Worm (Caenorhabditis elegans) whole organism, L4 larva: ENCODE data around the gene ZC204.13.

Experiments
- F37D6.2 ChIP-seq: sonication (generic microtip); optimal IDR thresholded peaks from 2 replicates; lab custom pipeline; 2016; ENCODE audit warnings: mild to moderate bottlenecking, missing genetic modification characterization, missing compliant biosample characterization
- T26A8.4 ChIP-seq: fragments of 200-800 bp; sonication (Bioruptor generic); IDR thresholded peaks from 2 replicates; pipeline ENCODE4 v1.3.6; 2022; ENCODE audit warnings: missing genetic modification characterization, missing compliant biosample characterization
- Y105C5A.15 ChIP-seq: fragments of 200-800 bp; sonication (Bioruptor generic); IDR thresholded peaks from 2 replicates; pipeline ENCODE4 v1.3.6; 2022; ENCODE audit warnings: missing genetic modification characterization, missing compliant biosample characterization
- Y75B8A.6 ChIP-seq: fragments of 200-800 bp; sonication (Bioruptor generic); IDR thresholded peaks from 2 replicates; pipeline ENCODE4 v1.3.6; 2022; ENCODE audit warnings: missing genetic modification reagents, missing genetic modification characterization, missing compliant biosample characterization
- aha-1 ChIP-seq: fragments of 150-350 bp; peaks from one replicate; lab custom pipeline; 2014; ENCODE audit warnings: missing biosample characterization, missing genetic modification characterization
- ama-1 ChIP-seq: fragments of 150-350 bp; optimal IDR thresholded peaks from 2 replicates; lab custom pipeline; 2014; ENCODE audit warnings: inconsistent platforms, mixed read lengths
- ceh-28 ChIP-seq: fragments of 150-350 bp; optimal IDR thresholded peaks from 2 replicates; lab custom pipeline; 2014; ENCODE audit warnings: missing biosample characterization, missing genetic modification reagents, missing genetic modification characterization
- daf-16 ChIP-seq, 3 experiments: sonication (generic microtip); optimal IDR thresholded peaks; 2 replicates each; lab custom pipeline; 2016 to 2017; ENCODE audit warnings: missing genetic modification characterization in 3 of 3, missing genetic modification reagents in 3 of 3, mild to moderate bottlenecking in 2 of 3, missing compliant biosample characterization in 2 of 3, missing biosample characterization in 1 of 3, moderate library complexity in 1 of 3
- dmd-6 ChIP-seq: fragments of 200-800 bp; sonication (Bioruptor generic); IDR thresholded peaks from 2 replicates; pipeline ENCODE4 v1.3.6; 2022; ENCODE audit warnings: missing genetic modification reagents, missing genetic modification characterization, missing compliant biosample characterization
- duxl-1 ChIP-seq: sonication (generic microtip); optimal IDR thresholded peaks from 2 replicates; lab custom pipeline; 2016; ENCODE audit warnings: mild to moderate bottlenecking, missing genetic modification characterization, moderate library complexity, missing compliant biosample characterization; ENCODE audit not compliant: poor library complexity
- egl-43 ChIP-seq: fragments of 200-800 bp; sonication (Bioruptor generic); IDR thresholded peaks from 2 replicates; pipeline ENCODE4 v1.3.6; 2022; ENCODE audit warnings: missing genetic modification reagents, missing genetic modification characterization, missing compliant biosample characterization
- fkh-10 ChIP-seq: fragments of 150-350 bp; optimal IDR thresholded peaks from 2 replicates; lab custom pipeline; 2014; ENCODE audit warnings: missing biosample characterization, missing genetic modification reagents, missing genetic modification characterization
- hif-1 ChIP-seq, 2 experiments: sonication (generic microtip); optimal IDR thresholded peaks; 2 replicates each; lab custom pipeline; 2016 to 2017; ENCODE audit warnings: missing compliant biosample characterization in 2 of 2, missing genetic modification characterization in 2 of 2, missing genetic modification reagents in 2 of 2, missing genotype in 2 of 2, mild to moderate bottlenecking in 1 of 2
- hlh-11 ChIP-seq: fragments of 200-800 bp; sonication (Bioruptor generic); optimal IDR thresholded peaks from 2 replicates; lab custom pipeline; 2018; ENCODE audit warnings: mild to moderate bottlenecking, missing genetic modification characterization, missing compliant biosample characterization
- hmg-1.1 ChIP-seq: fragments of 200-800 bp; sonication (Bioruptor generic); IDR thresholded peaks from 2 replicates; pipeline ENCODE4 v1.3.6; 2022; ENCODE audit warnings: missing genetic modification reagents, missing genetic modification characterization, missing compliant biosample characterization
- lim-7 ChIP-seq: fragments of 200-800 bp; sonication (Bioruptor generic); IDR thresholded peaks from 2 replicates; pipeline ENCODE4 v1.3.6; 2022; ENCODE audit warnings: missing genetic modification characterization, missing compliant biosample characterization
- lin-29 ChIP-seq: fragments of 200-800 bp; sonication (Bioruptor generic); IDR thresholded peaks from 2 replicates; pipeline ENCODE4 v1.3.6; 2022; ENCODE audit warnings: missing genetic modification reagents, missing genetic modification characterization, missing compliant biosample characterization
- lir-3 ChIP-seq: sonication (generic microtip); optimal IDR thresholded peaks from 2 replicates; lab custom pipeline; 2016; ENCODE audit warnings: mild to moderate bottlenecking, missing genetic modification characterization, missing compliant biosample characterization
- mdl-1 ChIP-seq, 2 experiments: fragments of 150-350 bp in 1 of 2; sonication (generic microtip) in 1 of 2; optimal IDR thresholded peaks; 2 replicates each; lab custom pipeline; 2014 to 2017; ENCODE audit warnings: missing biosample characterization in 2 of 2, missing genetic modification characterization in 2 of 2
- mes-2 ChIP-seq: sonication (generic microtip); optimal IDR thresholded peaks from 2 replicates; lab custom pipeline; 2016; ENCODE audit warnings: missing genotype, mild to moderate bottlenecking, missing genetic modification characterization, missing compliant biosample characterization; ENCODE audit not compliant: poor library complexity, severe bottlenecking
- mxl-3 ChIP-seq: fragments of 200-800 bp; sonication (Bioruptor generic); optimal IDR thresholded peaks from 2 replicates; lab custom pipeline; 2018; ENCODE audit warnings: mild to moderate bottlenecking, missing genetic modification characterization, missing compliant biosample characterization
- nhr-102 ChIP-seq: sonication (generic microtip); optimal IDR thresholded peaks from 2 replicates; lab custom pipeline; 2016; ENCODE audit warnings: mild to moderate bottlenecking, missing genetic modification characterization, moderate library complexity, missing compliant biosample characterization
- nhr-28 ChIP-seq: fragments of 150-350 bp; optimal IDR thresholded peaks from 2 replicates; lab custom pipeline; 2014; ENCODE audit warnings: missing biosample characterization, missing genetic modification characterization
- nhr-41 ChIP-seq: fragments of 200-800 bp; sonication (Bioruptor generic); IDR thresholded peaks from 2 replicates; pipeline ENCODE4 v1.3.6; 2022; ENCODE audit warnings: missing genetic modification reagents, missing genetic modification characterization, missing compliant biosample characterization
- nhr-48 ChIP-seq: sonication (generic microtip); optimal IDR thresholded peaks from 2 replicates; lab custom pipeline; 2016; ENCODE audit warnings: mild to moderate bottlenecking, missing genetic modification characterization, missing compliant biosample characterization
- pqm-1 ChIP-seq: sonication (generic microtip); optimal IDR thresholded peaks from 2 replicates; lab custom pipeline; 2017; ENCODE audit warnings: missing biosample characterization, missing genetic modification characterization
- set-16 ChIP-seq: fragments of 200-800 bp; sonication (Bioruptor generic); IDR thresholded peaks from 2 replicates; pipeline ENCODE4 v1.3.6; 2022; ENCODE audit warnings: missing genetic modification reagents, missing genetic modification characterization, missing compliant biosample characterization
- unc-62 ChIP-seq, 3 experiments: fragments of 150-350 bp in 1 of 3; sonication (generic microtip); optimal IDR thresholded peaks in 2 of 3; peaks in 1 of 3; 1 replicate in 1 of 3; 2 replicates in 2 of 3; lab custom pipeline; 2014 to 2017; ENCODE audit warnings: missing biosample characterization in 3 of 3, missing genetic modification characterization in 3 of 3, missing genetic modification reagents in 3 of 3, missing genotype in 1 of 3
- zfp-3 ChIP-seq: fragments of 200-800 bp; sonication (Bioruptor generic); conservative IDR thresholded peaks from 2 replicates; pipeline ENCODE4 v1.3.6; 2022; ENCODE audit warnings: missing genetic modification reagents, missing genetic modification characterization, missing compliant biosample characterization
- ztf-11 ChIP-seq: fragments of 150-350 bp; optimal IDR thresholded peaks from 2 replicates; lab custom pipeline; 2014; ENCODE audit warnings: missing biosample characterization, missing genetic modification characterization

ZC204.13 gene

ce11 chrII:1670985-1671384 lies 10.2 kb upstream of the ZC204.13 start:
- TF ChIP-seq aha-1 (tag; lab: Kevin White, UChicago) (peak; percentile 91), zfp-3 (GFP tag; lab: Robert Waterston, UW) (no peak)
- TF ChIP-seq, all 104 proteins: peak for 1

DNA sequence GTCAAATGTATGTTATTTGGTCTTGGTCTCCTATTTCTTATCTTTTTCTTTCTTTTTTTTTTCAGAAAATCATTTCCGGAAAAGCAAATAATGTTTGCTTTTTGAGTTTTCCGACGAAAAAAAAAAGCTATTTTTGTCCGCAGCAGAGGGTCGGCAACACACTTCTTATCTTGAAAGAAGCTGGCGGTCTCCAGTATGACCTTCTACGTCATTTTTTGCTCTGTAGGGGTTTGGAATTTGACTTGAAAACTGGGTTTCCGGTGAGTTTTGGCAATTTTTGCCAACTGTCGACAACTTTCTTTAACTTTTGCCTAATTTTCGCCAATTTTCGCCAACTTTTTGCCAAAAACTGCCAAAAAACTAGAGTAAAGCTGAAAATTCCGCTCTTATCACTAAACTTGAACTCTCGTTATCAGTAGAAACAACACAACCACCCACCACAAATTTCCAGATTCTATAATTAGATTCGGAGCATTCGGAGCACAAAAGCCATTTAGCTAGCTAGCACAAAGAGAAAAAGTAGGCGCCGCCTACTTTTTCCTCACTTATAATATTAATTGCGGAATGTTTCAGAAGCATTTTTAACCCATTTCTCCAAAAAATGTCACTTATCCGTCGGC lies 9.6 kb upstream of the ZC204.13 start, which contains the start of gene nhx-6:
TSS of gene nhx-6 (plus strand) at position 570 of the 620 bp plus-strand sequence.
- TF ChIP-seq lim-7 (GFP tag; lab: Robert Waterston, UW) (no peak), Y105C5A.15 (GFP tag; lab: Robert Waterston, UW) (no peak), nhr-28 (tag; lab: Kevin White, UChicago) (peak; percentile 6), ceh-28 (tag; lab: Kevin White, UChicago) (no peak), hlh-11 (tag; lab: Kevin White, UChicago) (peak; percentile 25), aha-1 (tag; lab: Kevin White, UChicago) (peak; percentile 46), F37D6.2 (no peak)

- TF ChIP-seq nhr-28 (tag; lab: Kevin White, UChicago) (no peak), ama-1 (lab: Kevin White, UChicago) (no peak), ztf-11 (no peak), set-16 (GFP tag; lab: Robert Waterston, UW) (no peak), unc-62 (GFP tag; optimal IDR thresholded peaks at IDR 0.05 in 1 of 2; lab: Kevin White, UChicago) (peak in 1 of 2 experiments; percentile 62), unc-62 (tag; optimal IDR thresholded peaks at IDR 0.05; lab: Kevin White, UChicago) (no peak)
These were observed 8.1 kb upstream of the ZC204.13 start, which contains the start of gene srw-97 for ce11 chrII:1668913-1669312. Gene srw-97, minus strand, starts transcription at chrII:1669013.

DNA sequence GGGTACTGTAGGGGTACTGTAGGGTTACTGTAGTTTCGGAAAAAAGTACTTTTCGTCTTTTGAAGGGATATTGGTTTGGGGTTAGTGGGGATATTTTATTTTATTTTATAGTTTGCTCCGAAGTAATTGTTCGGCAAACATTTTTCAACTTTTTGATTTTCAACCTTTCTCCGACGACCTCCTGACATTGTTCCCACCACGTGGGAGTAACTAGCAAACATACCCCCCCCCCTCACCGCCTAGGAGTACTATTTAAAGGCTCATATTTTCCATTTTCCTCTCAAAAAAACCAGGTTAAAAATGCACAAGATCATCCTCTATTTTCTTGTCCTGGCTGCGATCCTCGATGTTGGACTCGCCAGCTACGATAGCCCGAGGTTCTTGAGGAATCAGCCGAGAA lies 5.2 kb upstream of the ZC204.13 start, which contains the start of gene srlf-29:
TSS of gene srlf-29 (plus strand) at position 301 of the 400 bp plus-strand sequence.
- TF ChIP-seq zfp-3 (GFP tag; lab: Robert Waterston, UW) (no peak), unc-62 (GFP tag; optimal IDR thresholded peaks at IDR 0.05 in 1 of 2; lab: Kevin White, UChicago) (peak in 1 of 2 experiments; percentile 49), unc-62 (tag; optimal IDR thresholded peaks at IDR 0.05; lab: Kevin White, UChicago) (no peak), egl-43 (no peak), Y75B8A.6 (GFP tag; lab: Robert Waterston, UW) (no peak), fkh-10 (GFP tag; lab: Kevin White, UChicago) (no peak)

- peak; percentile 76 for TF ChIP-seq dmd-6 (GFP tag; lab: Robert Waterston, UW)
- TF ChIP-seq lin-29 (GFP tag; lab: Robert Waterston, UW): no peak
- peak; percentile 71 for TF ChIP-seq mes-2 (tag; lab: Kevin White, UChicago)
- peak; percentile 65 for TF ChIP-seq hlh-11 (tag; lab: Kevin White, UChicago)
- TF ChIP-seq hif-1 (tag; optimal IDR thresholded peaks at IDR 0.05; lab: Kevin White, UChicago): peak in 1 of 2 experiments; percentile 86
- TF ChIP-seq nhr-28 (tag; lab: Kevin White, UChicago): peak; percentile 36
- peak; percentile 6 for TF ChIP-seq nhr-48
- peak in 1 of 2 experiments; percentile 2 for TF ChIP-seq mdl-1 (tag; optimal IDR thresholded peaks at IDR 0.05; lab: Kevin White, UChicago)
- peak; percentile 50; the same call in 1 of the 2 replicates for TF ChIP-seq nhr-41 (GFP tag; lab: Robert Waterston, UW)
- TF ChIP-seq pqm-1 (tag; lab: Kevin White, UChicago): peak; percentile 16
- TF ChIP-seq mxl-3 (GFP tag; lab: Kevin White, UChicago): peak; percentile 7
- peak; percentile 11 for TF ChIP-seq nhr-102 (tag; lab: Kevin White, UChicago)
- no peak for TF ChIP-seq daf-16 (GFP tag; optimal IDR thresholded peaks at IDR 0.05; lab: Kevin White, UChicago)
- TF ChIP-seq daf-16 (tag; optimal IDR thresholded peaks at IDR 0.05; lab: Kevin White, UChicago): no peak
- TF ChIP-seq lir-3: no peak
- TF ChIP-seq aha-1 (tag; lab: Kevin White, UChicago): peak; percentile 93
- TF ChIP-seq hmg-1.1 (GFP tag; lab: Robert Waterston, UW): peak; percentile 33; the same call in 1 of the 2 replicates
- TF ChIP-seq duxl-1 (tag; lab: Kevin White, UChicago): peak; percentile 88
- TF ChIP-seq unc-62 (GFP tag; optimal IDR thresholded peaks at IDR 0.05 in 1 of 2; lab: Kevin White, UChicago): peak in 1 of 2 experiments; percentile 81
- TF ChIP-seq unc-62 (tag; optimal IDR thresholded peaks at IDR 0.05; lab: Kevin White, UChicago): no peak
- TF ChIP-seq T26A8.4: no peak
These were observed 2.7 kb upstream of the ZC204.13 start, which contains the start of gene duxl-1 for ce11 chrII:1663516-1663915. Gene duxl-1, plus strand, starts transcription at chrII:1663699.
